Worm (Caenorhabditis elegans) whole organism, late embryonic: ENCODE results near the gene lec-5.

Experiments
- C08G9.2 ChIP-seq: sonication (generic microtip); optimal IDR thresholded peaks from 2 replicates; lab custom pipeline; 2016; ENCODE audit warnings: mild to moderate bottlenecking, missing genetic modification characterization, moderate library complexity, missing compliant biosample characterization
- C38D4.7 ChIP-seq: fragments of 200-800 bp; sonication (Bioruptor generic); optimal IDR thresholded peaks from 2 replicates; lab custom pipeline; 2018; ENCODE audit warnings: mild to moderate bottlenecking, missing genetic modification characterization, moderate library complexity, missing compliant biosample characterization
- F13H6.1 ChIP-seq: sonication (generic microtip); optimal IDR thresholded peaks from 2 replicates; lab custom pipeline; 2016; ENCODE audit warnings: missing genetic modification characterization, missing compliant biosample characterization
- K02D7.2 ChIP-seq: sonication (generic microtip); optimal IDR thresholded peaks from 2 replicates; lab custom pipeline; 2017; ENCODE audit warnings: mild to moderate bottlenecking, missing genetic modification characterization, missing compliant biosample characterization
- T23F11.4 ChIP-seq: fragments of 200-800 bp; sonication (Bioruptor generic); optimal IDR thresholded peaks from 2 replicates; lab custom pipeline; 2018; ENCODE audit warnings: mild to moderate bottlenecking, missing genetic modification characterization, missing compliant biosample characterization
- Y22D7AL.16 ChIP-seq: sonication (generic microtip); optimal IDR thresholded peaks from 2 replicates; lab custom pipeline; 2016; ENCODE audit warnings: missing genetic modification characterization, missing compliant biosample characterization
- ceh-14 ChIP-seq: sonication (generic microtip); optimal IDR thresholded peaks from 2 replicates; lab custom pipeline; 2016; ENCODE audit warnings: missing genotype, missing genetic modification characterization, missing compliant biosample characterization
- ceh-18 ChIP-seq: sonication (generic microtip); optimal IDR thresholded peaks from 2 replicates; lab custom pipeline; 2016; ENCODE audit warnings: missing genetic modification characterization, missing compliant biosample characterization
- ceh-19 ChIP-seq: fragments of 200-800 bp; sonication (Bioruptor generic); optimal IDR thresholded peaks from 2 replicates; lab custom pipeline; 2018; ENCODE audit warnings: mild to moderate bottlenecking, missing genetic modification characterization, missing compliant biosample characterization
- ceh-2 ChIP-seq: sonication (generic microtip); optimal IDR thresholded peaks from 2 replicates; lab custom pipeline; 2016; ENCODE audit warnings: missing genotype, missing genetic modification characterization, missing compliant biosample characterization
- ceh-22 ChIP-seq: sonication (generic microtip); optimal IDR thresholded peaks from 2 replicates; lab custom pipeline; 2017; ENCODE audit warnings: missing biosample characterization, missing genetic modification characterization
- ceh-24 ChIP-seq: sonication (generic microtip); optimal IDR thresholded peaks from 2 replicates; lab custom pipeline; 2016; ENCODE audit warnings: mild to moderate bottlenecking, missing genetic modification characterization, missing compliant biosample characterization
- ceh-30 ChIP-seq: fragments of 150-350 bp; optimal IDR thresholded peaks from 2 replicates; lab custom pipeline; 2014; ENCODE audit warnings: missing biosample characterization, missing genetic modification characterization
- ceh-45 ChIP-seq: fragments of 200-800 bp; sonication (Bioruptor generic); IDR thresholded peaks from 2 replicates; pipeline ENCODE4 v1.3.6; 2022; ENCODE audit warnings: missing genetic modification reagents, missing genetic modification characterization, missing compliant biosample characterization
- ceh-48 ChIP-seq: sonication (generic microtip); optimal IDR thresholded peaks from 2 replicates; lab custom pipeline; 2016; ENCODE audit warnings: missing genetic modification characterization, inconsistent platforms, missing compliant biosample characterization
- ceh-6 ChIP-seq: fragments of 200-800 bp; sonication (Bioruptor generic); optimal IDR thresholded peaks from 2 replicates; lab custom pipeline; 2018; ENCODE audit warnings: mild to moderate bottlenecking, missing genetic modification characterization, missing compliant biosample characterization
- ceh-9 ChIP-seq: sonication (generic microtip); optimal IDR thresholded peaks from 2 replicates; lab custom pipeline; 2016; ENCODE audit warnings: mild to moderate bottlenecking, missing genetic modification characterization, inconsistent platforms, missing compliant biosample characterization
- che-1 ChIP-seq: sonication (generic microtip); optimal IDR thresholded peaks from 2 replicates; lab custom pipeline; 2016; ENCODE audit warnings: mild to moderate bottlenecking, missing genetic modification characterization, missing compliant biosample characterization
- dve-1 ChIP-seq: sonication (generic microtip); optimal IDR thresholded peaks from 2 replicates; lab custom pipeline; 2017; ENCODE audit warnings: antibody characterized with exemption, mild to moderate bottlenecking, missing genetic modification characterization, missing compliant biosample characterization
- elt-4 ChIP-seq: sonication (generic microtip); optimal IDR thresholded peaks from 2 replicates; lab custom pipeline; 2016; ENCODE audit warnings: missing genetic modification characterization, missing compliant biosample characterization
- ets-4 ChIP-seq: sonication (generic microtip); optimal IDR thresholded peaks from 2 replicates; lab custom pipeline; 2016; ENCODE audit warnings: missing genetic modification characterization, missing compliant biosample characterization
- eyg-1 ChIP-seq: sonication (generic microtip); optimal IDR thresholded peaks from 2 replicates; lab custom pipeline; 2016; ENCODE audit warnings: missing genotype, missing genetic modification characterization, missing compliant biosample characterization
- fax-1 ChIP-seq: sonication (generic microtip); optimal IDR thresholded peaks from 2 replicates; lab custom pipeline; 2016; ENCODE audit warnings: missing genotype, missing genetic modification characterization, missing compliant biosample characterization
- fkh-6 ChIP-seq: sonication (generic microtip); optimal IDR thresholded peaks from 2 replicates; lab custom pipeline; 2016; ENCODE audit warnings: missing genetic modification characterization, missing compliant biosample characterization
- gmeb-2 ChIP-seq: sonication (generic microtip); optimal IDR thresholded peaks from 2 replicates; lab custom pipeline; 2016; ENCODE audit warnings: missing genetic modification characterization, inconsistent platforms, missing compliant biosample characterization
- hlh-13 ChIP-seq: fragments of 200-800 bp; sonication (Bioruptor generic); optimal IDR thresholded peaks from 2 replicates; lab custom pipeline; 2018; ENCODE audit warnings: mild to moderate bottlenecking, missing genetic modification characterization, missing compliant biosample characterization
- hlh-15 ChIP-seq: sonication (generic microtip); optimal IDR thresholded peaks from 2 replicates; lab custom pipeline; 2016; ENCODE audit warnings: missing genetic modification characterization, missing compliant biosample characterization
- hlh-30 ChIP-seq: sonication (generic microtip); optimal IDR thresholded peaks from 2 replicates; lab custom pipeline; 2017; ENCODE audit warnings: antibody characterized with exemption, missing genetic modification characterization, missing compliant biosample characterization; ENCODE audit not compliant: insufficient read depth
- hlh-6 ChIP-seq: sonication (generic microtip); optimal IDR thresholded peaks from 2 replicates; lab custom pipeline; 2016; ENCODE audit warnings: missing genotype, missing genetic modification characterization, missing compliant biosample characterization
- lim-6 ChIP-seq: sonication (generic microtip); optimal IDR thresholded peaks from 2 replicates; lab custom pipeline; 2016; ENCODE audit warnings: missing genetic modification characterization, missing compliant biosample characterization
- lin-11 ChIP-seq: fragments of 200-800 bp; sonication (Bioruptor generic); optimal IDR thresholded peaks from 2 replicates; lab custom pipeline; 2018; ENCODE audit warnings: mild to moderate bottlenecking, missing genetic modification characterization, missing compliant biosample characterization
- mec-3 ChIP-seq: sonication (generic microtip); optimal IDR thresholded peaks from 2 replicates; lab custom pipeline; 2016; ENCODE audit warnings: borderline replicate concordance, missing genetic modification characterization, missing compliant biosample characterization
- nfya-1 ChIP-seq: sonication (generic microtip); optimal IDR thresholded peaks from 2 replicates; lab custom pipeline; 2017; ENCODE audit warnings: missing genetic modification characterization, mild to moderate bottlenecking, missing compliant biosample characterization, antibody characterized with exemption, moderate library complexity
- nhr-11 ChIP-seq: fragments of 150-350 bp; optimal IDR thresholded peaks from 2 replicates; lab custom pipeline; 2014; ENCODE audit warnings: missing biosample characterization, missing genetic modification characterization
- nhr-232 ChIP-seq: sonication (generic microtip); optimal IDR thresholded peaks from 2 replicates; lab custom pipeline; 2016; ENCODE audit warnings: missing genetic modification characterization, missing compliant biosample characterization
- npax-4 ChIP-seq: sonication (generic microtip); optimal IDR thresholded peaks from 2 replicates; lab custom pipeline; 2016; ENCODE audit warnings: missing genetic modification characterization, missing compliant biosample characterization
- odd-2 ChIP-seq: sonication (generic microtip); optimal IDR thresholded peaks from 2 replicates; lab custom pipeline; 2017; ENCODE audit warnings: antibody characterized with exemption, mild to moderate bottlenecking, missing genetic modification characterization, missing compliant biosample characterization
- pax-1 ChIP-seq: fragments of 150-350 bp; optimal IDR thresholded peaks from 2 replicates; lab custom pipeline; 2014; ENCODE audit warnings: missing biosample characterization, missing genetic modification characterization
- pha-2 ChIP-seq: sonication (generic microtip); optimal IDR thresholded peaks from 2 replicates; lab custom pipeline; 2017; ENCODE audit warnings: mild to moderate bottlenecking, missing genetic modification characterization, missing compliant biosample characterization
- pros-1 ChIP-seq: fragments of 150-350 bp; optimal IDR thresholded peaks from 2 replicates; lab custom pipeline; 2014; ENCODE audit warnings: missing biosample characterization, missing genetic modification reagents, missing genetic modification characterization
- ref-2 ChIP-seq: sonication (generic microtip); optimal IDR thresholded peaks from 2 replicates; lab custom pipeline; 2016; ENCODE audit warnings: missing genetic modification characterization, missing compliant biosample characterization
- rnt-1 ChIP-seq: sonication (generic microtip); optimal IDR thresholded peaks from 2 replicates; lab custom pipeline; 2016; ENCODE audit warnings: missing genetic modification characterization, missing compliant biosample characterization
- sdc-2 ChIP-seq: sonication (generic microtip); optimal IDR thresholded peaks from 2 replicates; lab custom pipeline; 2016; ENCODE audit warnings: missing genotype, missing genetic modification characterization, missing compliant biosample characterization
- sox-2 ChIP-seq: fragments of 200-800 bp; sonication (Bioruptor generic); IDR thresholded peaks from 2 replicates; pipeline ENCODE4 v1.3.6; 2022; ENCODE audit warnings: missing genetic modification reagents, missing genetic modification characterization, missing compliant biosample characterization
- sox-4 ChIP-seq: sonication (generic microtip); optimal IDR thresholded peaks from 2 replicates; lab custom pipeline; 2017; ENCODE audit warnings: mild to moderate bottlenecking, missing genetic modification characterization, inconsistent platforms, missing compliant biosample characterization
- syd-9 ChIP-seq: sonication (generic microtip); optimal IDR thresholded peaks from 2 replicates; lab custom pipeline; 2016; ENCODE audit warnings: mild to moderate bottlenecking, missing genetic modification characterization, moderate library complexity, missing compliant biosample characterization
- tbx-2 ChIP-seq: sonication (generic microtip); optimal IDR thresholded peaks from 2 replicates; lab custom pipeline; 2016; ENCODE audit warnings: missing genetic modification characterization, missing compliant biosample characterization
- ttx-3 ChIP-seq: sonication (generic microtip); optimal IDR thresholded peaks from 2 replicates; lab custom pipeline; 2016; ENCODE audit warnings: missing genetic modification reagents, missing genetic modification characterization, missing compliant biosample characterization
- unc-3 ChIP-seq, 2 experiments: fragments of 200-800 bp in 1 of 2; sonication (Bioruptor generic) in 1 of 2; sonication (generic microtip) in 1 of 2; conservative IDR thresholded peaks in 1 of 2; optimal IDR thresholded peaks in 1 of 2; 2 replicates each; pipeline versions ENCODE4 v1.3.6 to Lab custom; 2016 to 2022; ENCODE audit warnings: missing compliant biosample characterization in 2 of 2, missing genetic modification characterization in 2 of 2, missing genetic modification reagents in 1 of 2
- unc-42 ChIP-seq: sonication (generic microtip); optimal IDR thresholded peaks from 2 replicates; lab custom pipeline; 2016; ENCODE audit warnings: missing genotype, missing genetic modification characterization, missing compliant biosample characterization
- unc-55 ChIP-seq: sonication (generic microtip); optimal IDR thresholded peaks from 2 replicates; lab custom pipeline; 2017; ENCODE audit warnings: missing biosample characterization, missing genetic modification reagents, missing genetic modification characterization
- zip-5 ChIP-seq: sonication (generic microtip); optimal IDR thresholded peaks from 2 replicates; lab custom pipeline; 2016; ENCODE audit warnings: missing genetic modification characterization, missing compliant biosample characterization

lec-5 gene

ce11 chrII:5836153-5836719 lies 4.7 kb downstream of the lec-5 start, which contains the start of gene fzo-1:
TSS of gene fzo-1 (minus strand) at chrII:5836203.
- TF ChIP-seq C08G9.2 (tag; lab: Kevin White, UChicago): peak; percentile 90
- TF ChIP-seq tbx-2: peak; percentile 95
- peak; percentile 90 for TF ChIP-seq fax-1
- peak; percentile 16 for TF ChIP-seq syd-9 (tag; lab: Kevin White, UChicago)
- peak; percentile 16 for TF ChIP-seq npax-4 (tag; lab: Kevin White, UChicago)
- no peak for TF ChIP-seq dve-1 (tag; lab: Kevin White, UChicago)
- TF ChIP-seq ceh-19 (GFP tag; lab: Kevin White, UChicago): peak; percentile 39
- peak; percentile 80 for TF ChIP-seq F13H6.1 (tag; lab: Kevin White, UChicago)
- TF ChIP-seq ceh-9 (tag; lab: Kevin White, UChicago): no peak
- TF ChIP-seq ceh-24 (tag; lab: Kevin White, UChicago): peak; percentile 35
- TF ChIP-seq pha-2 (tag; lab: Kevin White, UChicago): peak; percentile 54
- no peak for TF ChIP-seq hlh-30 (tag; lab: Kevin White, UChicago)
- peak; percentile 40 for TF ChIP-seq mec-3 (tag; lab: Kevin White, UChicago)
- peak; percentile 49 for TF ChIP-seq pax-1 (tag; lab: Kevin White, UChicago)
- peak; percentile 92 for TF ChIP-seq ets-4 (tag; lab: Kevin White, UChicago)
- no peak for TF ChIP-seq Y22D7AL.16 (tag; lab: Kevin White, UChicago)
- TF ChIP-seq ceh-30: no peak
- no peak for TF ChIP-seq sox-2 (GFP tag; lab: Robert Waterston, UW)
- no peak for TF ChIP-seq ceh-45 (GFP tag; lab: Robert Waterston, UW)
- TF ChIP-seq nfya-1 (tag; lab: Kevin White, UChicago): no peak
- TF ChIP-seq ceh-18: peak; percentile 28
- TF ChIP-seq hlh-15 (tag; lab: Kevin White, UChicago): peak; percentile 60
- TF ChIP-seq sdc-2 (tag; lab: Kevin White, UChicago): peak; percentile 68
- TF ChIP-seq unc-42 (tag; lab: Kevin White, UChicago): peak; percentile 71
- TF ChIP-seq lin-11 (tag; lab: Kevin White, UChicago): no peak
- TF ChIP-seq zip-5 (tag; lab: Kevin White, UChicago): peak; percentile 96
- TF ChIP-seq ceh-14 (tag; lab: Kevin White, UChicago): peak; percentile 88
- TF ChIP-seq nhr-11 (tag; lab: Kevin White, UChicago): no peak
- no peak for TF ChIP-seq ttx-3
- TF ChIP-seq hlh-13: no peak
- TF ChIP-seq rnt-1 (tag; lab: Kevin White, UChicago): peak; percentile 59
- TF ChIP-seq lim-6 (tag; lab: Kevin White, UChicago): peak; percentile 86
- no peak for TF ChIP-seq C38D4.7
- no peak for TF ChIP-seq hlh-6 (tag; lab: Kevin White, UChicago)
- no peak for TF ChIP-seq pros-1
- TF ChIP-seq che-1 (tag; lab: Kevin White, UChicago): no peak
- peak; percentile 60 for TF ChIP-seq fkh-6 (tag; lab: Kevin White, UChicago)
- no peak for TF ChIP-seq unc-3 (GFP tag; conservative IDR thresholded peaks at IDR 0.05; lab: Robert Waterston, UW)
- TF ChIP-seq unc-3 (tag; optimal IDR thresholded peaks at IDR 0.05; lab: Kevin White, UChicago): peak; percentile 74
- TF ChIP-seq ceh-2: peak; percentile 97
- TF ChIP-seq elt-4 (tag; lab: Kevin White, UChicago): no peak
- peak; percentile 91 for TF ChIP-seq ref-2 (tag; lab: Kevin White, UChicago)
- no peak for TF ChIP-seq ceh-6 (GFP tag; lab: Kevin White, UChicago)
- peak; percentile 67 for TF ChIP-seq eyg-1
- no peak for TF ChIP-seq sox-4 (tag; lab: Kevin White, UChicago)
- no peak for TF ChIP-seq unc-55 (GFP tag; lab: Kevin White, UChicago)
- peak; percentile 42 for TF ChIP-seq gmeb-2 (tag; lab: Kevin White, UChicago)
- peak; percentile 23 for TF ChIP-seq ceh-48 (tag; lab: Kevin White, UChicago)
- TF ChIP-seq nhr-232 (tag; lab: Kevin White, UChicago): no peak
- no peak for TF ChIP-seq T23F11.4 (GFP tag; lab: Kevin White, UChicago)
- TF ChIP-seq K02D7.2 (tag; lab: Kevin White, UChicago): no peak
- TF ChIP-seq ceh-22 (tag; lab: Kevin White, UChicago): no peak
- TF ChIP-seq odd-2 (tag; lab: Kevin White, UChicago): no peak
